Worm (Caenorhabditis elegans) whole organism, young adult: ENCODE data around the gene tctn-1.

ENCODE experiments used
- F23B12.7 ChIP-seq: sonication (generic microtip); optimal IDR thresholded peaks from 2 replicates; lab custom pipeline; 2017; ENCODE audit warnings: missing genetic modification characterization, mild to moderate bottlenecking, missing compliant biosample characterization, antibody characterized with exemption, moderate library complexity; ENCODE audit not compliant: insufficient read depth
- Y53F4B.3 ChIP-seq: fragments of 200-800 bp; sonication (Bioruptor generic); IDR thresholded peaks from 2 replicates; pipeline ENCODE4 v1.3.6; 2022; ENCODE audit warnings: missing genetic modification reagents, missing genetic modification characterization, missing compliant biosample characterization
- lag-1 ChIP-seq: fragments of 200-800 bp; sonication (Bioruptor generic); IDR thresholded peaks from 2 replicates; pipeline ENCODE4 v1.3.6; 2022; ENCODE audit warnings: missing genetic modification reagents, missing genetic modification characterization, missing compliant biosample characterization
- lir-1 ChIP-seq: fragments of 200-800 bp; sonication (Bioruptor generic); conservative IDR thresholded peaks from 2 replicates; pipeline ENCODE4 v1.3.6; 2022; ENCODE audit warnings: missing genetic modification reagents, missing genetic modification characterization, missing compliant biosample characterization
- lsl-1 ChIP-seq: fragments of 200-800 bp; sonication (Bioruptor generic); optimal IDR thresholded peaks from 2 replicates; lab custom pipeline; 2018; ENCODE audit warnings: mild to moderate bottlenecking, missing genetic modification characterization, moderate library complexity, missing compliant biosample characterization
- nfyb-1 ChIP-seq: fragments of 200-800 bp; sonication (Bioruptor generic); IDR thresholded peaks from 2 replicates; pipeline ENCODE4 v1.3.6; 2022; ENCODE audit warnings: missing genetic modification reagents, missing genetic modification characterization, missing compliant biosample characterization
- tbp1 ChIP-seq: fragments of 200-800 bp; sonication (Bioruptor generic); optimal IDR thresholded peaks from 2 replicates; lab custom pipeline; 2018; ENCODE audit warnings: mild to moderate bottlenecking, missing genetic modification characterization, missing compliant biosample characterization

- TF ChIP-seq tbp1 (GFP tag; lab: Kevin White, UChicago) = no peak
- no peak for TF ChIP-seq lag-1 (GFP tag; lab: Robert Waterston, UW)
- TF ChIP-seq F23B12.7 (tag; lab: Kevin White, UChicago) = no peak
- no peak for TF ChIP-seq lsl-1 (GFP tag; lab: Kevin White, UChicago)
- TF ChIP-seq lir-1 (GFP tag; lab: Robert Waterston, UW) = no peak
- TF ChIP-seq Y53F4B.3 (GFP tag; lab: Robert Waterston, UW) = no peak
- no peak for TF ChIP-seq nfyb-1
Observed at ce11 chrIV:4723687-4724086, 23.9 kb downstream of the tctn-1 start.
